Worm (Caenorhabditis elegans) whole organism, young adult: ENCODE measurements around the gene T08G3.13.

Experiments
- B0035.1 ChIP-seq: sonication (generic microtip); optimal IDR thresholded peaks from 2 replicates; lab custom pipeline; 2016; ENCODE audit warnings: missing genetic modification characterization, mild to moderate bottlenecking, missing compliant biosample characterization, missing genotype, missing genetic modification reagents
- F49E8.2 ChIP-seq: sonication (generic microtip); optimal IDR thresholded peaks from 3 replicates; lab custom pipeline; 2017; ENCODE audit warnings: missing genetic modification characterization, mild to moderate bottlenecking, missing compliant biosample characterization, antibody characterized with exemption, moderate library complexity; ENCODE audit not compliant: insufficient read depth
- lin-35 ChIP-seq, 3 experiments: fragments of 150-350 bp in 2 of 3; sonication (generic microtip) in 1 of 3; optimal IDR thresholded peaks; 2 replicates each; lab custom pipeline; 2014 to 2018; ENCODE audit warnings: missing biosample characterization in 3 of 3, missing genetic modification characterization in 3 of 3, missing genetic modification reagents in 3 of 3
- lin-54 ChIP-seq: fragments of 200-800 bp; sonication (Bioruptor generic); optimal IDR thresholded peaks from 2 replicates; lab custom pipeline; 2018; ENCODE audit warnings: mild to moderate bottlenecking, missing genetic modification characterization, missing compliant biosample characterization
- sea-2 ChIP-seq: fragments of 200-800 bp; sonication (Bioruptor generic); IDR thresholded peaks from 2 replicates; pipeline ENCODE4 v1.3.6; 2022; ENCODE audit warnings: missing genetic modification characterization, missing compliant biosample characterization
- snpc-4 ChIP-seq, 5 experiments: fragments of 150-350 bp in 1 of 5; sonication (generic microtip) in 4 of 5; optimal IDR thresholded peaks; 2 replicates each; lab custom pipeline; 2014 to 2018; ENCODE audit warnings: missing genetic modification characterization in 5 of 5, missing biosample characterization in 3 of 5, antibody characterized with exemption in 2 of 5, mild to moderate bottlenecking in 2 of 5, missing compliant biosample characterization in 2 of 5, missing genotype in 2 of 5, moderate library complexity in 2 of 5, missing genetic modification reagents in 1 of 5
- ztf-25 ChIP-seq: fragments of 200-800 bp; sonication (Bioruptor generic); IDR thresholded peaks from 2 replicates; pipeline ENCODE4 v1.3.6; 2022; ENCODE audit warnings: missing genetic modification reagents, missing genetic modification characterization, missing compliant biosample characterization

ce11 chrV:16483681-16484080 is 35.8 kb downstream of the T08G3.13 start, which contains the start of gene srh-139:
- TF ChIP-seq ztf-25 (GFP tag; lab: Robert Waterston, UW) (no peak), B0035.1 (tag; lab: Kevin White, UChicago) (no peak), lin-54 (no peak), F49E8.2 (tag; lab: Kevin White, UChicago) (no peak), sea-2 (no peak), snpc-4 (GFP tag; optimal IDR thresholded peaks at IDR 0.05; lab: Kevin White, UChicago) (no peak), snpc-4 (tag; optimal IDR thresholded peaks at IDR 0.05; lab: Kevin White, UChicago) (no peak), lin-35 (GFP tag; optimal IDR thresholded peaks at IDR 0.05; lab: Kevin White, UChicago) (no peak)
